Worm (Caenorhabditis elegans) whole organism, early embryonic: ENCODE results near the gene vang-1.

Source experiments
- B0310.2 ChIP-seq: sonication (generic microtip); optimal IDR thresholded peaks from 2 replicates; lab custom pipeline; 2016; ENCODE audit warnings: mild to moderate bottlenecking, missing genetic modification characterization, missing compliant biosample characterization
- ama-1 ChIP-seq: fragments of 150-350 bp; optimal IDR thresholded peaks from 2 replicates; lab custom pipeline; 2014
- hmbx-1 ChIP-seq: sonication (generic microtip); optimal IDR thresholded peaks from 2 replicates; lab custom pipeline; 2016; ENCODE audit warnings: mild to moderate bottlenecking, missing genetic modification characterization, missing compliant biosample characterization
- pes-1 ChIP-seq: fragments of 200-800 bp; sonication (Bioruptor generic); IDR thresholded peaks from 2 replicates; pipeline ENCODE4 v1.3.6; 2022; ENCODE audit warnings: missing genetic modification reagents, missing genetic modification characterization, missing compliant biosample characterization
- sea-1 ChIP-seq: fragments of 200-800 bp; sonication (Bioruptor generic); conservative IDR thresholded peaks from 2 replicates; pipeline ENCODE4 v1.3.6; 2022; ENCODE audit warnings: missing genetic modification characterization, missing compliant biosample characterization

- TF ChIP-seq ama-1 (lab: Kevin White, UChicago), result no peak
- TF ChIP-seq hmbx-1 (tag; lab: Kevin White, UChicago), result no peak
- TF ChIP-seq sea-1 (GFP tag; lab: Robert Waterston, UW), result no peak
- no peak for TF ChIP-seq B0310.2 (tag; lab: Kevin White, UChicago)
- TF ChIP-seq pes-1 (GFP tag; lab: Robert Waterston, UW), result no peak
Measured at ce11 chrX:2903715-2904419, 18.2 kb downstream of the vang-1 start.
